Worm (Caenorhabditis elegans) whole organism, young adult: ENCODE results near the gene asd-1.

Experiments used
- B0261.1 ChIP-seq: sonication (generic microtip); optimal IDR thresholded peaks from 2 replicates; lab custom pipeline; 2016; ENCODE audit warnings: mild to moderate bottlenecking, missing genetic modification characterization, moderate library complexity, missing compliant biosample characterization
- D2030.7 ChIP-seq: fragments of 200-800 bp; sonication (Bioruptor generic); IDR thresholded peaks from 2 replicates; pipeline ENCODE4 v1.3.6; 2022; ENCODE audit warnings: missing genetic modification reagents, missing genetic modification characterization, missing compliant biosample characterization
- F37B4.10 ChIP-seq: fragments of 200-800 bp; sonication (Bioruptor generic); IDR thresholded peaks from 2 replicates; pipeline ENCODE4 v1.3.6; 2022; ENCODE audit warnings: missing genetic modification characterization, missing compliant biosample characterization
- F39B2.1 ChIP-seq: fragments of 200-800 bp; sonication (Bioruptor generic); IDR thresholded peaks from 2 replicates; pipeline ENCODE4 v1.3.6; 2022; ENCODE audit warnings: missing genetic modification reagents, missing genetic modification characterization, missing compliant biosample characterization
- F49E8.2 ChIP-seq: sonication (generic microtip); optimal IDR thresholded peaks from 3 replicates; lab custom pipeline; 2017; ENCODE audit warnings: missing genetic modification characterization, mild to moderate bottlenecking, missing compliant biosample characterization, antibody characterized with exemption, moderate library complexity; ENCODE audit not compliant: insufficient read depth
- F57A8.1 ChIP-seq: fragments of 200-800 bp; sonication (Bioruptor generic); optimal IDR thresholded peaks from 2 replicates; lab custom pipeline; 2018; ENCODE audit warnings: mild to moderate bottlenecking, missing genetic modification characterization, moderate library complexity, missing compliant biosample characterization
- T26A5.8 ChIP-seq: sonication (generic microtip); optimal IDR thresholded peaks from 2 replicates; lab custom pipeline; 2016; ENCODE audit warnings: missing genetic modification characterization, missing compliant biosample characterization
- Y79H2A.3 ChIP-seq: fragments of 200-800 bp; sonication (Bioruptor generic); conservative IDR thresholded peaks from 2 replicates; pipeline ENCODE4 v1.3.6; 2022; ENCODE audit warnings: missing genetic modification reagents, missing genetic modification characterization, missing compliant biosample characterization
- atf-7 ChIP-seq: sonication (generic microtip); optimal IDR thresholded peaks from 2 replicates; lab custom pipeline; 2017; ENCODE audit warnings: mild to moderate bottlenecking, missing genetic modification characterization, missing compliant biosample characterization
- athp-1 ChIP-seq: sonication (generic microtip); optimal IDR thresholded peaks from 2 replicates; lab custom pipeline; 2017; ENCODE audit warnings: mild to moderate bottlenecking, missing genetic modification characterization, missing compliant biosample characterization
- attf-5 ChIP-seq: fragments of 200-800 bp; sonication (Bioruptor generic); optimal IDR thresholded peaks from 2 replicates; lab custom pipeline; 2018; ENCODE audit warnings: mild to moderate bottlenecking, missing genetic modification characterization, missing compliant biosample characterization
- ccch-3 ChIP-seq: fragments of 200-800 bp; sonication (Bioruptor generic); optimal IDR thresholded peaks from 2 replicates; lab custom pipeline; 2018; ENCODE audit warnings: mild to moderate bottlenecking, missing genetic modification characterization, missing compliant biosample characterization
- cebp-1 ChIP-seq, 2 experiments: fragments of 200-800 bp in 1 of 2; sonication (Bioruptor generic) in 1 of 2; sonication (generic microtip) in 1 of 2; IDR thresholded peaks in 1 of 2; optimal IDR thresholded peaks in 1 of 2; 2 replicates each; pipeline versions ENCODE4 v1.3.6 to Lab custom; 2017 to 2022; ENCODE audit warnings: missing compliant biosample characterization in 2 of 2, missing genetic modification characterization in 2 of 2, mild to moderate bottlenecking in 1 of 2, missing genetic modification reagents in 1 of 2, moderate library complexity in 1 of 2
- cebp-2 ChIP-seq: fragments of 200-800 bp; sonication (Bioruptor generic); IDR thresholded peaks from 2 replicates; pipeline ENCODE4 v1.3.6; 2022; ENCODE audit warnings: missing genetic modification characterization, missing compliant biosample characterization
- ceh-79 ChIP-seq: sonication (generic microtip); optimal IDR thresholded peaks from 2 replicates; lab custom pipeline; 2017; ENCODE audit warnings: mild to moderate bottlenecking, missing genetic modification characterization, missing compliant biosample characterization
- chd-7 ChIP-seq: sonication (generic microtip); optimal IDR thresholded peaks from 2 replicates; lab custom pipeline; 2016; ENCODE audit warnings: mild to moderate bottlenecking, missing genetic modification characterization, moderate library complexity, missing compliant biosample characterization
- die-1 ChIP-seq: sonication (generic microtip); optimal IDR thresholded peaks from 2 replicates; lab custom pipeline; 2016; ENCODE audit warnings: missing genotype, mild to moderate bottlenecking, missing genetic modification characterization, missing compliant biosample characterization
- dox-1 ChIP-seq: fragments of 200-800 bp; sonication (Bioruptor generic); IDR thresholded peaks from 2 replicates; pipeline ENCODE4 v1.3.6; 2022; ENCODE audit warnings: missing genetic modification reagents, missing genetic modification characterization, missing compliant biosample characterization
- dpff-1 ChIP-seq: sonication (generic microtip); optimal IDR thresholded peaks from 2 replicates; lab custom pipeline; 2017; ENCODE audit warnings: mild to moderate bottlenecking, missing genetic modification characterization, missing compliant biosample characterization
- dpl-1 ChIP-seq: fragments of 150-350 bp; optimal IDR thresholded peaks from 2 replicates; lab custom pipeline; 2014; ENCODE audit warnings: missing biosample characterization, missing genetic modification reagents, missing genetic modification characterization
- ekl-4 ChIP-seq: fragments of 200-800 bp; sonication (Bioruptor generic); IDR thresholded peaks from 2 replicates; pipeline ENCODE4 v1.3.6; 2022; ENCODE audit warnings: missing genetic modification reagents, missing genetic modification characterization, missing compliant biosample characterization
- him-1 ChIP-seq: sonication (generic microtip); optimal IDR thresholded peaks from 2 replicates; lab custom pipeline; 2016; ENCODE audit warnings: missing genotype, missing genetic modification reagents, missing genetic modification characterization, missing compliant biosample characterization
- hrde-1 ChIP-seq: sonication (generic microtip); optimal IDR thresholded peaks from 2 replicates; lab custom pipeline; 2016; ENCODE audit warnings: missing genetic modification characterization, mild to moderate bottlenecking, missing compliant biosample characterization, moderate library complexity, missing genotype, missing genetic modification reagents, borderline replicate concordance
- hsf-1 ChIP-seq: fragments of 200-800 bp; sonication (Bioruptor generic); IDR thresholded peaks from 2 replicates; pipeline ENCODE4 v1.3.6; 2022; ENCODE audit warnings: missing genetic modification reagents, missing genetic modification characterization, missing compliant biosample characterization
- let-607 ChIP-seq, 2 experiments: fragments of 200-800 bp in 1 of 2; sonication (Bioruptor generic) in 1 of 2; sonication (generic microtip) in 1 of 2; optimal IDR thresholded peaks; 2 replicates each; lab custom pipeline; 2016 to 2018; ENCODE audit warnings: mild to moderate bottlenecking in 2 of 2, missing compliant biosample characterization in 2 of 2, missing genetic modification characterization in 2 of 2, moderate library complexity in 2 of 2, missing genotype in 1 of 2
- lin-54 ChIP-seq: fragments of 200-800 bp; sonication (Bioruptor generic); optimal IDR thresholded peaks from 2 replicates; lab custom pipeline; 2018; ENCODE audit warnings: mild to moderate bottlenecking, missing genetic modification characterization, missing compliant biosample characterization
- madf-3 ChIP-seq: fragments of 200-800 bp; sonication (Bioruptor generic); IDR thresholded peaks from 2 replicates; pipeline ENCODE4 v1.3.6; 2022; ENCODE audit warnings: missing genetic modification reagents, missing genetic modification characterization, missing compliant biosample characterization
- madf-6 ChIP-seq: fragments of 200-800 bp; sonication (Bioruptor generic); IDR thresholded peaks from 2 replicates; pipeline ENCODE4 v1.3.6; 2022; ENCODE audit warnings: missing genetic modification reagents, missing genetic modification characterization, missing compliant biosample characterization
- mes-4 ChIP-seq: sonication (generic microtip); optimal IDR thresholded peaks from 2 replicates; lab custom pipeline; 2016; ENCODE audit warnings: missing genotype, missing genetic modification characterization, missing compliant biosample characterization
- nfya-2 ChIP-seq: fragments of 200-800 bp; sonication (Bioruptor generic); IDR thresholded peaks from 2 replicates; pipeline ENCODE4 v1.3.6; 2022; ENCODE audit warnings: missing genetic modification reagents, missing genetic modification characterization, missing compliant biosample characterization
- nfyb-1 ChIP-seq: fragments of 200-800 bp; sonication (Bioruptor generic); IDR thresholded peaks from 2 replicates; pipeline ENCODE4 v1.3.6; 2022; ENCODE audit warnings: missing genetic modification reagents, missing genetic modification characterization, missing compliant biosample characterization
- pbrm-1 ChIP-seq: fragments of 200-800 bp; sonication (Bioruptor generic); IDR thresholded peaks from 2 replicates; pipeline ENCODE4 v1.3.6; 2022; ENCODE audit warnings: missing genetic modification reagents, missing genetic modification characterization, missing compliant biosample characterization
- pha-4 ChIP-seq: fragments of 150-350 bp; sonication (generic microtip); optimal IDR thresholded peaks from 2 replicates; lab custom pipeline; 2014; ENCODE audit warnings: missing biosample characterization, missing genetic modification reagents, missing genetic modification characterization
- repo-1 ChIP-seq: sonication (generic microtip); optimal IDR thresholded peaks from 2 replicates; lab custom pipeline; 2017; ENCODE audit warnings: mild to moderate bottlenecking, missing genetic modification characterization, missing compliant biosample characterization
- snpc-1.1 ChIP-seq: sonication (generic microtip); optimal IDR thresholded peaks from 2 replicates; lab custom pipeline; 2017; ENCODE audit warnings: missing genetic modification characterization, mild to moderate bottlenecking, missing compliant biosample characterization, antibody characterized with exemption, moderate library complexity, missing genotype, missing genetic modification reagents; ENCODE audit not compliant: insufficient read depth
- snpc-1.3 ChIP-seq: sonication (generic microtip); optimal IDR thresholded peaks from 2 replicates; lab custom pipeline; 2017; ENCODE audit warnings: missing genetic modification characterization, mild to moderate bottlenecking, missing compliant biosample characterization, antibody characterized with exemption, moderate library complexity, missing genotype, missing genetic modification reagents; ENCODE audit not compliant: insufficient read depth
- snpc-3.4 ChIP-seq: sonication (generic microtip); optimal IDR thresholded peaks from 2 replicates; lab custom pipeline; 2017; ENCODE audit warnings: missing genetic modification characterization, mild to moderate bottlenecking, missing compliant biosample characterization, antibody characterized with exemption, moderate library complexity, missing genotype, missing genetic modification reagents
- tbp1 ChIP-seq: fragments of 200-800 bp; sonication (Bioruptor generic); optimal IDR thresholded peaks from 2 replicates; lab custom pipeline; 2018; ENCODE audit warnings: mild to moderate bottlenecking, missing genetic modification characterization, missing compliant biosample characterization
- tlf-1 ChIP-seq: fragments of 200-800 bp; sonication (Bioruptor generic); optimal IDR thresholded peaks from 2 replicates; lab custom pipeline; 2018; ENCODE audit warnings: mild to moderate bottlenecking, missing genetic modification characterization, missing compliant biosample characterization
- unc-130 ChIP-seq: sonication (generic microtip); optimal IDR thresholded peaks from 2 replicates; lab custom pipeline; 2016; ENCODE audit warnings: missing genetic modification reagents, missing genetic modification characterization, missing compliant biosample characterization
- unc-62 ChIP-seq: fragments of 150-350 bp; optimal IDR thresholded peaks from 2 replicates; lab custom pipeline; 2014; ENCODE audit warnings: missing biosample characterization, missing genetic modification reagents, missing genetic modification characterization
- xnd-1 ChIP-seq: sonication (generic microtip); optimal IDR thresholded peaks from 2 replicates; lab custom pipeline; 2016; ENCODE audit warnings: missing genotype, missing genetic modification reagents, missing genetic modification characterization, missing compliant biosample characterization
- zfh-2 ChIP-seq: fragments of 200-800 bp; sonication (Bioruptor generic); conservative IDR thresholded peaks from 2 replicates; pipeline ENCODE4 v1.3.6; 2022; ENCODE audit warnings: missing genetic modification reagents, missing genetic modification characterization, missing compliant biosample characterization
- zim-3 ChIP-seq: sonication (generic microtip); optimal IDR thresholded peaks from 2 replicates; lab custom pipeline; 2017; ENCODE audit warnings: mild to moderate bottlenecking, missing genetic modification characterization, moderate library complexity, missing compliant biosample characterization
- ztf-18 ChIP-seq: sonication (generic microtip); optimal IDR thresholded peaks from 2 replicates; lab custom pipeline; 2016; ENCODE audit warnings: missing genotype, mild to moderate bottlenecking, missing genetic modification characterization, missing compliant biosample characterization
- ztf-22 ChIP-seq: fragments of 200-800 bp; sonication (Bioruptor generic); optimal IDR thresholded peaks from 2 replicates; lab custom pipeline; 2018; ENCODE audit warnings: mild to moderate bottlenecking, missing genetic modification characterization, moderate library complexity, missing compliant biosample characterization
- ztf-25 ChIP-seq: fragments of 200-800 bp; sonication (Bioruptor generic); IDR thresholded peaks from 2 replicates; pipeline ENCODE4 v1.3.6; 2022; ENCODE audit warnings: missing genetic modification reagents, missing genetic modification characterization, missing compliant biosample characterization

The asd-1 gene

ce11 chrIII:4172210-4172609 is 24.9 kb upstream of the asd-1 start:
- TF ChIP-seq madf-3 (peak; percentile 85), tlf-1 (GFP tag; lab: Kevin White, UChicago) (peak; percentile 72), athp-1 (tag; lab: Kevin White, UChicago) (peak; percentile 88), madf-6 (GFP tag; lab: Robert Waterston, UW) (peak; percentile 68), T26A5.8 (tag; lab: Kevin White, UChicago) (peak; percentile 15), cebp-1 (GFP tag; IDR thresholded peaks at IDR 0.05; lab: Robert Waterston, UW) (no peak), cebp-1 (tag; optimal IDR thresholded peaks at IDR 0.05; lab: Kevin White, UChicago) (peak; percentile 41), unc-130 (peak; percentile 69), F37B4.10 (GFP tag; lab: Robert Waterston, UW) (no peak), lin-54 (GFP tag; lab: Kevin White, UChicago) (peak; percentile 52), xnd-1 (peak; percentile 52), B0261.1 (no peak), ekl-4 (GFP tag; lab: Robert Waterston, UW) (peak; percentile 70), dpff-1 (tag; lab: Kevin White, UChicago) (peak; percentile 13), atf-7 (tag; lab: Kevin White, UChicago) (peak; percentile 68), mes-4 (tag; lab: Kevin White, UChicago) (peak; percentile 83), cebp-2 (GFP tag; lab: Robert Waterston, UW) (peak; percentile 61; the same call in 1 of the 2 replicates), D2030.7 (GFP tag; lab: Robert Waterston, UW) (peak; percentile 63), tbp1 (GFP tag; lab: Kevin White, UChicago) (peak; percentile 47), dox-1 (peak; percentile 3; the same call in 1 of the 2 replicates), snpc-1.1 (tag; lab: Kevin White, UChicago) (peak; percentile 63), nfyb-1 (GFP tag; lab: Robert Waterston, UW) (peak; percentile 47; the same call in 1 of the 2 replicates), nfya-2 (GFP tag; lab: Robert Waterston, UW) (peak; percentile 83; the same call in 1 of the 2 replicates), repo-1 (tag; lab: Kevin White, UChicago) (peak; percentile 82), ztf-25 (GFP tag; lab: Robert Waterston, UW) (0 out of 2 replicates have a peak, but pooled peaks have one; percentile 31), ztf-18 (no peak), hrde-1 (tag; lab: Kevin White, UChicago) (peak; percentile 92), snpc-1.3 (peak; percentile 77), chd-7 (peak; percentile 42), Y79H2A.3 (0 out of 2 replicates have a peak, but pooled peaks have one; percentile 44), ceh-79 (tag; lab: Kevin White, UChicago) (peak; percentile 69), snpc-3.4 (tag; lab: Kevin White, UChicago) (peak; percentile 23), pbrm-1 (GFP tag; lab: Robert Waterston, UW) (0 out of 2 replicates have a peak, but pooled peaks have one; percentile 36), zfh-2 (GFP tag; lab: Robert Waterston, UW) (no peak), unc-62 (GFP tag; lab: Kevin White, UChicago) (no peak), let-607 (tag; optimal IDR thresholded peaks at IDR 0.05; lab: Kevin White, UChicago) (peak in 1 of 2 experiments; percentile 11), ztf-22 (no peak), F39B2.1 (peak; percentile 9; the same call in 1 of the 2 replicates), zim-3 (tag; lab: Kevin White, UChicago) (peak; percentile 63), dpl-1 (GFP tag; lab: Kevin White, UChicago) (no peak), F57A8.1 (no peak), die-1 (tag; lab: Kevin White, UChicago) (peak; percentile 54), F49E8.2 (peak; percentile 82), ccch-3 (GFP tag; lab: Kevin White, UChicago) (no peak), hsf-1 (peak; percentile 77), him-1 (tag; lab: Kevin White, UChicago) (peak; percentile 63), attf-5 (GFP tag; lab: Kevin White, UChicago) (no peak), pha-4 (no peak)
